Fruit fly (Drosophila melanogaster): ENCODE results near the gene CRMP.
A peak's percentile ranks its signal among the peaks of the same experiment; 100 is the strongest.

Gene CRMP

DNA sequence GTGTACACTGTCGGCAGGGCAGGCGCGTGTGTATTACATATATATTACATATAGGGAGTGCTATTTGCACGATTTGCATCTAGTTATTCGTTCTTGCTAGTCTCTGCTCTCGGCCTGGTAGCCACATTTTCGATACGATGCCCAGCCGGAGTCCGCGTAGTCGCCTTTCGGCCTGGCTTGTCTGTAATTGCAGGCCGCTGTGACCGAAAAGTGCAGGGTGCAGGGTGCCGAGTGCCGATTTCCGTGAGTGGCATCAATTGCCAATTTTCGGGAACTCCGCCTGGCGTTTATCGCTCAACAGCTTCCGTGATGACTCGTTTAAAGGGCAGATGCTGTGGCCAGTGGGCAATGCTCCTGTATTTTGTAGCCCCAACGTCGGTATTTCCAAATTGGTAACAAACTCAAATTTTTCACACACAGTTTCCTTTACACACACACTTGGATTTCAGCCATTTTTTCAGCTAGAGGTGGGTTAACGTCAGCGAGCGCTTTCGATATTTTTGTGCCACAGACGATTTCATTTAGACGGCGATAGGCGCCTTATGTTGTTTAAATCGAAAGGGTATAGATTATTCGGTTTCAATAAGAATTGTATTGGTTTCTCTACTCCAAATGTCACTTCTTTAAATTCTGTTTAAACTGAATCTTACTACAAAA lies 17.1 kb downstream of the CRMP start, which contains the start of gene CG2926 (continued):
- TF ChIP-seq CG12071 (GFP tag; optimal IDR thresholded peaks at IDR 0.05) (no peak), so (GFP tag; IDR thresholded peaks at IDR 0.05) (no peak), Drgx (GFP tag; IDR thresholded peaks at IDR 0.05) (no peak), Antp (GFP tag; optimal IDR thresholded peaks at IDR 0.05) (peak; percentile 16), maf-S (GFP tag; optimal IDR thresholded peaks at IDR 0.05) (peak; percentile 20), Ptx1 (GFP tag; IDR thresholded peaks at IDR 0.05) (peak; percentile 51), ci (GFP tag; IDR thresholded peaks at IDR 0.05) (0 out of 3 replicates have a peak, but pooled peaks have one; percentile 6), Oli (tag; optimal IDR thresholded peaks at IDR 0.05) (no peak), Doc3 (GFP tag; IDR thresholded peaks at IDR 0.05; ENCODE audit: partially characterized antibody) (peak; percentile 74; the same call in 2 of the 3 replicates), CG9932 (GFP tag; IDR thresholded peaks at IDR 0.05) (peak; percentile 79), bab2 (GFP tag; optimal IDR thresholded peaks at IDR 0.05) (no peak), Mad (GFP tag; optimal IDR thresholded peaks at IDR 0.05) (peak; percentile 47), sima (GFP tag; optimal IDR thresholded peaks at IDR 0.05) (no peak), CG13287 (GFP tag; IDR thresholded peaks at IDR 0.05; ENCODE audit: partially characterized antibody) (peak; percentile 91), CG6813 (GFP tag; optimal IDR thresholded peaks at IDR 0.05) (no peak), Fer3 (tag; optimal IDR thresholded peaks at IDR 0.05) (no peak), fd3F (GFP tag; optimal IDR thresholded peaks at IDR 0.05) (no peak), CG3847 (GFP tag; IDR thresholded peaks at IDR 0.05) (peak; percentile 42; the same call in 1 of the 2 replicates), chif (GFP tag; optimal IDR thresholded peaks at IDR 0.05) (peak in 1 of 2 experiments; percentile 51), lov (optimal IDR thresholded peaks at IDR 0.05) (no peak), lov (GFP tag; IDR thresholded peaks at IDR 0.05) (0 out of 3 replicates have a peak, but pooled peaks have one; percentile 5), CHES-1-like (GFP tag; optimal IDR thresholded peaks at IDR 0.05) (peak; percentile 29), CG3995 (GFP tag; optimal IDR thresholded peaks at IDR 0.05) (peak; percentile 65), TFAM (GFP tag; optimal IDR thresholded peaks at IDR 0.05) (no peak), run (tag; optimal IDR thresholded peaks at IDR 0.05) (no peak), jigr1 (GFP tag; IDR thresholded peaks at IDR 0.05) (no peak), CG9797 (GFP tag; optimal IDR thresholded peaks at IDR 0.05) (peak; percentile 31), Stat92E (GFP tag; optimal IDR thresholded peaks at IDR 0.05) (peak in 1 of 3 experiments; percentile 29), ftz-f1 (GFP tag; optimal IDR thresholded peaks at IDR 0.05) (no peak), NC2α (GFP tag; optimal IDR thresholded peaks at IDR 0.05) (no peak), CG7372 (GFP tag; IDR thresholded peaks at IDR 0.05) (peak; percentile 25; the same call in 1 of the 2 replicates), mirr (GFP tag; optimal IDR thresholded peaks at IDR 0.05) (no peak), Atf-2 (GFP tag; optimal IDR thresholded peaks at IDR 0.05) (peak; percentile 19), Bdp1 (GFP tag; optimal IDR thresholded peaks at IDR 0.05) (no peak), CG12744 (GFP tag; optimal IDR thresholded peaks at IDR 0.05) (no peak), rib (GFP tag; IDR thresholded peaks at IDR 0.05) (peak; percentile 57), CG10274 (GFP tag; optimal IDR thresholded peaks at IDR 0.05) (no peak), dm (GFP tag; optimal IDR thresholded peaks at IDR 0.05) (peak; percentile 51), Hey (tag; optimal IDR thresholded peaks at IDR 0.05) (no peak), CG2120 (GFP tag; optimal IDR thresholded peaks at IDR 0.05) (peak; percentile 68), insv (GFP tag; optimal IDR thresholded peaks at IDR 0.05) (peak in 1 of 2 experiments; percentile 48), pum (GFP tag; optimal IDR thresholded peaks at IDR 0.05) (peak; percentile 17), az2 (GFP tag; optimal IDR thresholded peaks at IDR 0.05) (no peak), fu2 (GFP tag; optimal IDR thresholded peaks at IDR 0.05) (peak; percentile 40), CG1233 (GFP tag; optimal IDR thresholded peaks at IDR 0.05) (peak; percentile 33), CG6791 (GFP tag; IDR thresholded peaks at IDR 0.05; ENCODE audit: partially characterized antibody) (peak; percentile 94), jing (GFP tag; optimal IDR thresholded peaks at IDR 0.05) (no peak), CG8924 (tag; optimal IDR thresholded peaks at IDR 0.05) (no peak), tna (GFP tag; IDR thresholded peaks at IDR 0.05; ENCODE audit: partially characterized antibody) (peak; percentile 89), CG6175 (GFP tag; IDR thresholded peaks at IDR 0.05) (no peak)
